Worm (Caenorhabditis elegans): ENCODE results near the gene C23G10.7.

The C23G10.7 gene

ce11 chrIII:6168497-6169227, 29.6 kb downstream of the C23G10.7 start, which contains the start of gene efk-1:
Gene efk-1, minus strand, starts transcription at chrIII:6168547.
- peak; percentile 85 for TF ChIP-seq ama-1 (optimal IDR thresholded peaks at IDR 0.05)
- peak; percentile 66 for TF ChIP-seq elt-2 (tag; optimal IDR thresholded peaks at IDR 0.05)
- no peak for TF ChIP-seq nhr-43 (tag; optimal IDR thresholded peaks at IDR 0.05; ENCODE audit: poor library complexity, severe bottlenecking)
- TF ChIP-seq pha-4 (tag; optimal IDR thresholded peaks at IDR 0.05) = peak; percentile 53
- peak; percentile 77 for TF ChIP-seq pqm-1 (tag; optimal IDR thresholded peaks at IDR 0.05)

- TF ChIP-seq ZK546.5 (tag; optimal IDR thresholded peaks at IDR 0.05) (no peak), nhr-28 (tag; optimal IDR thresholded peaks at IDR 0.05) (no peak), egl-27 (tag; optimal IDR thresholded peaks at IDR 0.05) (no peak), R02D3.7 (tag; optimal IDR thresholded peaks at IDR 0.05) (no peak), nhr-237 (tag; optimal IDR thresholded peaks at IDR 0.05) (no peak), nhr-12 (tag; optimal IDR thresholded peaks at IDR 0.05) (no peak), ztf-11 (tag; optimal IDR thresholded peaks at IDR 0.05) (no peak), jun-1 (tag; optimal IDR thresholded peaks at IDR 0.05) (no peak), ceh-28 (tag; optimal IDR thresholded peaks at IDR 0.05) (no peak), ceh-9 (tag; optimal IDR thresholded peaks at IDR 0.05) (no peak), zag-1 (tag; optimal IDR thresholded peaks at IDR 0.05) (no peak), ceh-82 (tag; optimal IDR thresholded peaks at IDR 0.05) (no peak), nhr-25 (tag; optimal IDR thresholded peaks at IDR 0.05) (no peak), ama-1 (optimal IDR thresholded peaks at IDR 0.05) (no peak), egl-5 (tag; optimal IDR thresholded peaks at IDR 0.05) (no peak), unc-62 (GFP tag; optimal IDR thresholded peaks at IDR 0.05) (no peak), fkh-10 (GFP tag; optimal IDR thresholded peaks at IDR 0.05) (no peak), elt-2 (tag; optimal IDR thresholded peaks at IDR 0.05) (no peak), sea-2 (GFP tag; optimal IDR thresholded peaks at IDR 0.05) (no peak)
These were observed 31.6 kb downstream of the C23G10.7 start for ce11 chrIII:6166634-6167033.

- no peak for TF ChIP-seq snpc-4 (tag; optimal IDR thresholded peaks at IDR 0.05)
- peak; percentile 73 for TF ChIP-seq ama-1 (optimal IDR thresholded peaks at IDR 0.05)
These were observed 33.0 kb downstream of the C23G10.7 start for ce11 chrIII:6165240-6165639.

- TF ChIP-seq pha-4 (tag; optimal IDR thresholded peaks at IDR 0.05) (peak; percentile 17), elt-2 (tag; optimal IDR thresholded peaks at IDR 0.05) (peak; percentile 68), aly-2 (tag; optimal IDR thresholded peaks at IDR 0.05) (no peak), ztf-4 (tag; optimal IDR thresholded peaks at IDR 0.05) (peak; percentile 61), nhr-28 (tag; optimal IDR thresholded peaks at IDR 0.05) (no peak), eor-1 (tag; optimal IDR thresholded peaks at IDR 0.05) (no peak), jun-1 (tag; optimal IDR thresholded peaks at IDR 0.05) (no peak), nhr-23 (tag; optimal IDR thresholded peaks at IDR 0.05) (no peak), ama-1 (optimal IDR thresholded peaks at IDR 0.05) (peak; percentile 88), tbx-2 (tag; optimal IDR thresholded peaks at IDR 0.05) (no peak), lin-15B (tag; optimal IDR thresholded peaks at IDR 0.05) (no peak), ztf-11 (tag; optimal IDR thresholded peaks at IDR 0.05) (no peak), elt-1 (tag; optimal IDR thresholded peaks at IDR 0.05) (no peak), nhr-25 (tag; optimal IDR thresholded peaks at IDR 0.05) (peak; percentile 20), nhr-43 (tag; optimal IDR thresholded peaks at IDR 0.05; ENCODE audit: poor library complexity, severe bottlenecking) (peak; percentile 9)
These were observed 33.8 kb downstream of the C23G10.7 start, which contains the start of gene F42A10.9 for ce11 chrIII:6164253-6164971. Gene F42A10.9, plus strand, starts transcription at chrIII:6164573.

ce11 chrIII:6163381-6163780, 34.8 kb downstream of the C23G10.7 start:
- TF ChIP-seq elt-3 (tag; optimal IDR thresholded peaks at IDR 0.05) (no peak), mml-1 (tag; optimal IDR thresholded peaks at IDR 0.05) (no peak)
